Fruit fly (Drosophila melanogaster) whole organism, embryonic: ENCODE measurements around the gene GluProRS.

Experiments used
- Abd-B ChIP-seq: fragments of 200-800 bp; sonication (Bioruptor generic); optimal IDR thresholded peaks from 2 replicates; lab custom pipeline; 2018; ENCODE audit warnings: missing biosample characterization, mild to moderate bottlenecking, missing genetic modification characterization, moderate library complexity
- Bdp1 ChIP-seq: fragments of 200-800 bp; sonication (Bioruptor generic); optimal IDR thresholded peaks from 3 replicates; lab custom pipeline; 2016; ENCODE audit warnings: missing biosample characterization, missing genetic modification characterization
- CG11504 ChIP-seq: fragments of 200-800 bp; sonication (Bioruptor generic); optimal IDR thresholded peaks from 3 replicates; lab custom pipeline; 2019; ENCODE audit warnings: missing biosample characterization, mild to moderate bottlenecking, missing genetic modification characterization, moderate library complexity
- CG11695 ChIP-seq: fragments of 200-800 bp; sonication (Bioruptor generic); IDR thresholded peaks from 3 replicates; pipeline ENCODE4 v1.3.6; 2022; ENCODE audit warnings: missing biosample characterization, missing genetic modification characterization
- CG1233 ChIP-seq: fragments of 200-800 bp; sonication (Bioruptor generic); optimal IDR thresholded peaks from 4 replicates; lab custom pipeline; 2018; ENCODE audit warnings: missing biosample characterization, mild to moderate bottlenecking, missing genetic modification characterization
- CG18011 ChIP-seq: fragments of 200-800 bp; sonication (Bioruptor generic); optimal IDR thresholded peaks from 2 replicates; lab custom pipeline; 2017; ENCODE audit warnings: missing biosample characterization, missing genetic modification characterization, mild to moderate bottlenecking, moderate library complexity, missing genotype
- CG2129 ChIP-seq: fragments of 200-800 bp; sonication (Bioruptor generic); IDR thresholded peaks from 2 replicates; pipeline ENCODE4 v1.3.6; 2022; ENCODE audit warnings: missing biosample characterization, missing genetic modification characterization; ENCODE audit not compliant: partially characterized antibody
- CG31365 ChIP-seq: fragments of 200-800 bp; sonication (Bioruptor generic); optimal IDR thresholded peaks from 2 replicates; lab custom pipeline; 2018; ENCODE audit warnings: missing biosample characterization, mild to moderate bottlenecking, missing genetic modification characterization
- CG3281 ChIP-seq: fragments of 200-800 bp; sonication (Bioruptor generic); optimal IDR thresholded peaks from 3 replicates; lab custom pipeline; 2017; ENCODE audit warnings: missing biosample characterization, mild to moderate bottlenecking, missing genetic modification characterization
- CG34422 ChIP-seq: fragments of 200-800 bp; sonication (Bioruptor generic); IDR thresholded peaks from 3 replicates; pipeline ENCODE4 v1.3.6; 2022; ENCODE audit warnings: missing biosample characterization, missing genetic modification characterization
- CG4328 ChIP-seq: fragments of 200-800 bp; sonication (Bioruptor generic); optimal IDR thresholded peaks from 3 replicates; lab custom pipeline; 2017; ENCODE audit warnings: missing biosample characterization, missing genetic modification reagents, missing genetic modification characterization
- CG4360 ChIP-seq: fragments of 200-800 bp; sonication (Bioruptor generic); IDR thresholded peaks from 2 replicates; pipeline ENCODE4 v1.3.6; 2022; ENCODE audit warnings: missing biosample characterization, missing genetic modification characterization
- CG4424 ChIP-seq: fragments of 200-800 bp; sonication (Bioruptor generic); optimal IDR thresholded peaks from 3 replicates; lab custom pipeline; 2016; ENCODE audit warnings: missing biosample characterization, missing genetic modification characterization
- CG6765 ChIP-seq: fragments of 200-800 bp; sonication (Bioruptor generic); optimal IDR thresholded peaks from 3 replicates; lab custom pipeline; 2017; ENCODE audit warnings: missing biosample characterization, mild to moderate bottlenecking, missing genetic modification characterization
- CG7745 ChIP-seq: fragments of 200-800 bp; sonication (Bioruptor generic); optimal IDR thresholded peaks from 2 replicates; lab custom pipeline; 2018; ENCODE audit warnings: missing biosample characterization, mild to moderate bottlenecking, missing genetic modification characterization, moderate library complexity
- CG7786 ChIP-seq: fragments of 200-800 bp; sonication (Bioruptor generic); optimal IDR thresholded peaks from 2 replicates; lab custom pipeline; 2016; ENCODE audit warnings: missing biosample characterization, missing genetic modification characterization
- CG7839 ChIP-seq: fragments of 200-800 bp; sonication (Bioruptor generic); optimal IDR thresholded peaks from 3 replicates; lab custom pipeline; 2018; ENCODE audit warnings: missing biosample characterization, mild to moderate bottlenecking, missing genetic modification characterization, moderate library complexity
- CG8388 ChIP-seq: fragments of 200-800 bp; sonication (Bioruptor generic); optimal IDR thresholded peaks from 2 replicates; lab custom pipeline; 2019; ENCODE audit warnings: missing biosample characterization, mild to moderate bottlenecking, missing genetic modification characterization, moderate library complexity
- CG9876 ChIP-seq: fragments of 200-800 bp; sonication (Bioruptor generic); optimal IDR thresholded peaks from 2 replicates; lab custom pipeline; 2016; ENCODE audit warnings: missing biosample characterization, missing genetic modification characterization
- CrebB ChIP-seq: fragments of 200-800 bp; sonication (Bioruptor generic); optimal IDR thresholded peaks from 3 replicates; lab custom pipeline; 2018; ENCODE audit warnings: missing biosample characterization, mild to moderate bottlenecking, missing genetic modification characterization
- D ChIP-seq, 2 experiments: fragments of 200-800 bp in 1 of 2; fragments of >200 bp in 1 of 2; sonication (Bioruptor generic) in 1 of 2; optimal IDR thresholded peaks; 2 replicates in 1 of 2; 3 replicates in 1 of 2; lab custom pipeline; 2017; ENCODE audit warnings: mild to moderate bottlenecking in 1 of 2, missing biosample characterization in 1 of 2, missing genetic modification characterization in 1 of 2, missing genetic modification reagents in 1 of 2
- Dp ChIP-seq: fragments of 200-800 bp; sonication (Bioruptor generic); optimal IDR thresholded peaks from 2 replicates; lab custom pipeline; 2018; ENCODE audit warnings: missing biosample characterization, mild to moderate bottlenecking, missing genetic modification characterization, moderate library complexity
- Hr51 ChIP-seq, 2 experiments: fragments of 200-800 bp; sonication (Bioruptor generic); optimal IDR thresholded peaks; 2 replicates in 1 of 2; 3 replicates in 1 of 2; lab custom pipeline; 2016 to 2018; ENCODE audit warnings: missing biosample characterization in 2 of 2, missing genetic modification characterization in 2 of 2, mild to moderate bottlenecking in 1 of 2, moderate library complexity in 1 of 2
- Lpt ChIP-seq: fragments of >200 bp; optimal IDR thresholded peaks from 2 replicates; lab custom pipeline; 2018; ENCODE audit warnings: missing biosample characterization, missing genetic modification characterization
- Mes4 ChIP-seq: fragments of 200-800 bp; sonication (Bioruptor generic); optimal IDR thresholded peaks from 2 replicates; lab custom pipeline; 2016; ENCODE audit warnings: missing biosample characterization, missing genetic modification characterization
- NK7.1 ChIP-seq: fragments of 200-800 bp; sonication (Bioruptor generic); optimal IDR thresholded peaks from 3 replicates; lab custom pipeline; 2016; ENCODE audit warnings: missing biosample characterization, missing genetic modification characterization
- Nf-YC ChIP-seq: fragments of 200-800 bp; optimal IDR thresholded peaks from 3 replicates; lab custom pipeline; 2019; ENCODE audit warnings: missing biosample characterization, mild to moderate bottlenecking, missing genetic modification characterization, moderate library complexity
- Sox102F ChIP-seq: fragments of 200-800 bp; sonication (Bioruptor generic); optimal IDR thresholded peaks from 2 replicates; lab custom pipeline; 2018; ENCODE audit warnings: missing biosample characterization, mild to moderate bottlenecking, missing genetic modification characterization, moderate library complexity
- caup ChIP-seq: fragments of 200-800 bp; sonication (Bioruptor generic); optimal IDR thresholded peaks from 3 replicates; lab custom pipeline; 2017; ENCODE audit warnings: missing biosample characterization, mild to moderate bottlenecking, missing genetic modification characterization, moderate library complexity; ENCODE audit not compliant: severe bottlenecking
- chn ChIP-seq: fragments of 200-800 bp; sonication (Bioruptor generic); optimal IDR thresholded peaks from 2 replicates; lab custom pipeline; 2016; ENCODE audit warnings: missing biosample characterization, missing genetic modification characterization
- ci ChIP-seq: fragments of 200-800 bp; sonication (Bioruptor generic); IDR thresholded peaks from 3 replicates; pipeline ENCODE4 v1.3.6; 2022; ENCODE audit warnings: missing biosample characterization, missing genetic modification characterization
- da ChIP-seq: fragments of 200-800 bp; sonication (Bioruptor generic); optimal IDR thresholded peaks from 2 replicates; lab custom pipeline; 2016; ENCODE audit warnings: missing biosample characterization, missing genetic modification characterization
- danr ChIP-seq: fragments of 200-800 bp; sonication (Bioruptor generic); IDR thresholded peaks from 2 replicates; pipeline ENCODE4 v1.3.6; 2022; ENCODE audit warnings: missing biosample characterization, missing genetic modification characterization
- exex ChIP-seq: fragments of 200-800 bp; sonication (Bioruptor generic); optimal IDR thresholded peaks from 4 replicates; lab custom pipeline; 2018; ENCODE audit warnings: missing biosample characterization, mild to moderate bottlenecking, missing genetic modification characterization, moderate library complexity
- hb ChIP-seq: fragments of 200-800 bp; sonication (Bioruptor generic); IDR thresholded peaks from 3 replicates; pipeline ENCODE4 v1.3.6; 2022; ENCODE audit warnings: missing biosample characterization, missing genetic modification characterization; ENCODE audit not compliant: partially characterized antibody
- ind ChIP-seq: fragments of 200-800 bp; sonication (Bioruptor generic); optimal IDR thresholded peaks from 3 replicates; lab custom pipeline; 2016; ENCODE audit warnings: missing biosample characterization, missing genetic modification characterization
- insv ChIP-seq, 2 experiments: fragments of 200-800 bp; sonication (Bioruptor generic); optimal IDR thresholded peaks; 3 replicates each; lab custom pipeline; 2016 to 2018; ENCODE audit warnings: missing biosample characterization in 2 of 2, missing genetic modification characterization in 2 of 2
- nom ChIP-seq: fragments of 200-800 bp; sonication (Bioruptor generic); optimal IDR thresholded peaks from 2 replicates; lab custom pipeline; 2017; ENCODE audit warnings: missing biosample characterization, missing genetic modification characterization, mild to moderate bottlenecking, moderate library complexity, missing genetic modification reagents
- onecut ChIP-seq: fragments of 200-800 bp; sonication (Bioruptor generic); IDR thresholded peaks from 2 replicates; pipeline ENCODE4 v1.3.6; 2022; ENCODE audit warnings: missing biosample characterization, missing genetic modification characterization
- pros ChIP-seq: fragments of 200-800 bp; sonication (Bioruptor generic); optimal IDR thresholded peaks from 3 replicates; lab custom pipeline; 2019; ENCODE audit warnings: missing biosample characterization, mild to moderate bottlenecking, missing genetic modification characterization, moderate library complexity
- pum ChIP-seq: fragments of 200-800 bp; sonication (Bioruptor generic); optimal IDR thresholded peaks from 2 replicates; lab custom pipeline; 2016; ENCODE audit warnings: missing biosample characterization, missing genetic modification characterization
- sr ChIP-seq: fragments of 200-800 bp; sonication (Bioruptor generic); IDR thresholded peaks from 3 replicates; pipeline ENCODE4 v1.3.6; 2022; ENCODE audit warnings: missing biosample characterization, missing genetic modification characterization
- sug ChIP-seq: fragments of 200-800 bp; optimal IDR thresholded peaks from 2 replicates; lab custom pipeline; 2019; ENCODE audit warnings: missing biosample characterization, mild to moderate bottlenecking, missing genetic modification characterization, moderate library complexity
- tap ChIP-seq: fragments of 200-800 bp; optimal IDR thresholded peaks from 3 replicates; lab custom pipeline; 2019; ENCODE audit warnings: missing biosample characterization, mild to moderate bottlenecking, missing genetic modification characterization, moderate library complexity
- tll ChIP-seq, 2 experiments: fragments of 200-800 bp in 1 of 2; fragments of >200 bp in 1 of 2; sonication (Bioruptor generic) in 1 of 2; optimal IDR thresholded peaks; 2 replicates each; lab custom pipeline; 2017 to 2019; ENCODE audit warnings: missing biosample characterization in 2 of 2, missing genetic modification characterization in 2 of 2, mild to moderate bottlenecking in 1 of 2, moderate library complexity in 1 of 2
- twi ChIP-seq: fragments of 200-800 bp; optimal IDR thresholded peaks from 2 replicates; lab custom pipeline; 2019; ENCODE audit warnings: missing biosample characterization, mild to moderate bottlenecking, missing genetic modification characterization, moderate library complexity
- tx ChIP-seq: fragments of 200-800 bp; sonication (Bioruptor generic); optimal IDR thresholded peaks from 2 replicates; lab custom pipeline; 2016; ENCODE audit warnings: missing biosample characterization, missing genetic modification characterization
- wdn ChIP-seq: fragments of 200-800 bp; sonication (Bioruptor generic); IDR thresholded peaks from 2 replicates; pipeline ENCODE4 v1.3.6; 2022; ENCODE audit warnings: missing biosample characterization, missing genetic modification characterization

Gene GluProRS

DNA sequence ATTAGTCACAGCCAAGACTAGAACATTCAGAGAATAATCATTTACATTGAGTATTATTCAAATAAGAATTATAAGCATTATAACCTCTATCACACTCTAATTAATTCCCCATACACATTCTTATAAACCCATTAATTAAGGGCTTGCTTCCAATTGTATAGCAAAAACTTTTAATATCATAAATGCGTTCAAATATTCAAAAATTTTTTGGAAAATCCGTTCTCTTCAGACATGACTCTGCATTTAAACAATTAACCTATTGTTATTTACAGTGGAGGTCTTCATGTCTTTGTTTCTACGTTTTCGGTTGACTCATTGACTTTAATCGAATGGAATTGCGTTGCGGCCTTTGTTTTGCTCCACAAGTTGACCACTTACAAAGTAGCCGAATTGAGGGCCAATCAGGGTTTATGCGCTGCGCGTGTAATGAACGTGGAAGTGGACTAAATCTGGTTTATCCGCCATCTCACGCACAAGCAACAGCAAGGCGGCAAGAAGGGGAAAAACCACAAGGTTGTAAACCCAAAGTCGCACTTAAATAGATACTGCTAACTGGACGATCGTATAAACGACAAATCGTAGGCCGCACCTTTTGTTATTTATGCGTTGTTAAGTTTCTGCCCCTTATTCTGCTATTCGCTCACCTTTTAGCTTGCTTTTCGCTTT, 37.2 kb downstream of the GluProRS start (continued):
- TF ChIP-seq CG31365 (tag; lab: Kevin White, UChicago): peak; percentile 28
- peak; percentile 9 for TF ChIP-seq Mes4 (GFP tag; lab: Kevin White, UChicago)
- TF ChIP-seq NK7.1 (GFP tag; lab: Kevin White, UChicago): no peak
- TF ChIP-seq CG18011: peak; percentile 17
- TF ChIP-seq Sox102F (GFP tag; lab: Kevin White, UChicago): peak; percentile 35
- no peak for TF ChIP-seq CG2129 (GFP tag; lab: Robert Waterston, UW)
- TF ChIP-seq onecut: peak; percentile 35; the same call in 1 of the 2 replicates
- TF ChIP-seq CrebB (tag; lab: Kevin White, UChicago): peak; percentile 82
- TF ChIP-seq Abd-B (GFP tag; lab: Kevin White, UChicago): peak; percentile 51
- TF ChIP-seq insv (GFP tag; optimal IDR thresholded peaks at IDR 0.05; lab: Kevin White, UChicago): no peak
- peak; percentile 76 for TF ChIP-seq caup (GFP tag; lab: Kevin White, UChicago)
- TF ChIP-seq nom (GFP tag; lab: Kevin White, UChicago): peak; percentile 58
- peak; percentile 50 for TF ChIP-seq CG7786 (GFP tag; lab: Kevin White, UChicago)
- no peak for TF ChIP-seq sr (GFP tag; lab: Robert Waterston, UW)
- no peak for TF ChIP-seq danr (GFP tag; lab: Robert Waterston, UW)
- TF ChIP-seq hb: no peak
- TF ChIP-seq tap: no peak
- peak; percentile 89 for TF ChIP-seq ci (GFP tag; lab: Robert Waterston, UW)
- TF ChIP-seq CG9876 (GFP tag; lab: Kevin White, UChicago): peak; percentile 24
- TF ChIP-seq CG8388 (GFP tag; lab: Kevin White, UChicago): no peak
- TF ChIP-seq Lpt (GFP tag; lab: Kevin White, UChicago): no peak
- TF ChIP-seq sug (tag; lab: Kevin White, UChicago): peak; percentile 70
- TF ChIP-seq CG1233 (GFP tag; lab: Kevin White, UChicago): peak; percentile 20
- no peak for TF ChIP-seq exex (tag; lab: Kevin White, UChicago)
- peak; percentile 40 for TF ChIP-seq CG6765 (GFP tag; lab: Kevin White, UChicago)
- peak; percentile 73 for TF ChIP-seq wdn (GFP tag; lab: Robert Waterston, UW)
- peak; percentile 24 for TF ChIP-seq pum (GFP tag; lab: Kevin White, UChicago)
- TF ChIP-seq Hr51 (GFP tag; optimal IDR thresholded peaks at IDR 0.05; lab: Kevin White, UChicago): peak; percentile 17 to 59
- peak; percentile 31 for TF ChIP-seq tx (GFP tag; lab: Kevin White, UChicago)
- TF ChIP-seq Bdp1: no peak
- peak; percentile 62; the same call in 1 of the 3 replicates for TF ChIP-seq CG34422 (GFP tag; lab: Robert Waterston, UW)
- TF ChIP-seq Dp (GFP tag; lab: Kevin White, UChicago): no peak
- no peak for TF ChIP-seq CG4360 (GFP tag; lab: Robert Waterston, UW)
- TF ChIP-seq Nf-YC (tag; lab: Kevin White, UChicago): peak; percentile 32
- TF ChIP-seq D (optimal IDR thresholded peaks at IDR 0.05; lab: Kevin White, UChicago): no peak
- no peak for TF ChIP-seq D (GFP tag; optimal IDR thresholded peaks at IDR 0.05; lab: Kevin White, UChicago)
- peak; percentile 29 for TF ChIP-seq ind
- TF ChIP-seq CG7745 (tag; lab: Kevin White, UChicago): no peak
- TF ChIP-seq CG4328 (GFP tag; lab: Kevin White, UChicago): no peak
- no peak for TF ChIP-seq da (GFP tag; lab: Kevin White, UChicago)
- peak; percentile 36 for TF ChIP-seq CG7839 (tag; lab: Kevin White, UChicago)
- TF ChIP-seq CG3281 (GFP tag; lab: Kevin White, UChicago): peak; percentile 54
- TF ChIP-seq CG4424 (GFP tag; lab: Kevin White, UChicago): no peak
- TF ChIP-seq twi: no peak
- TF ChIP-seq chn (GFP tag; lab: Kevin White, UChicago): peak; percentile 34
- peak; percentile 65 for TF ChIP-seq CG11695 (GFP tag; lab: Robert Waterston, UW)
- TF ChIP-seq tll (GFP tag; optimal IDR thresholded peaks at IDR 0.05; lab: Kevin White, UChicago): no peak
- TF ChIP-seq pros (GFP tag; lab: Kevin White, UChicago): no peak
- TF ChIP-seq CG11504 (tag; lab: Kevin White, UChicago): no peak
